Fruit fly (Drosophila melanogaster) whole organism, embryonic: ENCODE measurements around the gene alpha-Man-IIb.

Source experiments
- Antp ChIP-seq: fragments of 200-800 bp; sonication (Bioruptor generic); optimal IDR thresholded peaks from 3 replicates; lab custom pipeline; 2016; ENCODE audit warnings: missing biosample characterization, missing genetic modification characterization
- C15 ChIP-seq: fragments of 200-800 bp; sonication (Bioruptor generic); IDR thresholded peaks from 3 replicates; pipeline ENCODE4 v1.3.6; 2022; ENCODE audit warnings: missing biosample characterization, missing genetic modification characterization
- CG10147 ChIP-seq: fragments of 200-800 bp; sonication (Bioruptor generic); optimal IDR thresholded peaks from 2 replicates; lab custom pipeline; 2019; ENCODE audit warnings: missing biosample characterization, mild to moderate bottlenecking, missing genetic modification characterization, moderate library complexity
- CG10366 ChIP-seq: fragments of 200-800 bp; sonication (Bioruptor generic); IDR thresholded peaks from 2 replicates; pipeline ENCODE4 v1.3.6; 2022; ENCODE audit warnings: missing biosample characterization, missing genetic modification characterization
- CG11504 ChIP-seq: fragments of 200-800 bp; sonication (Bioruptor generic); optimal IDR thresholded peaks from 3 replicates; lab custom pipeline; 2019; ENCODE audit warnings: missing biosample characterization, mild to moderate bottlenecking, missing genetic modification characterization, moderate library complexity
- CG11696 ChIP-seq: fragments of 200-800 bp; sonication (Bioruptor generic); IDR thresholded peaks from 2 replicates; pipeline ENCODE4 v1.3.6; 2022; ENCODE audit warnings: missing biosample characterization, missing genetic modification characterization
- CG12155 ChIP-seq: fragments of 200-800 bp; sonication (Bioruptor generic); optimal IDR thresholded peaks from 3 replicates; lab custom pipeline; 2016; ENCODE audit warnings: missing biosample characterization, missing genetic modification characterization
- CG12942 ChIP-seq: fragments of 200-800 bp; sonication (Bioruptor generic); optimal IDR thresholded peaks from 3 replicates; lab custom pipeline; 2016; ENCODE audit warnings: missing biosample characterization, missing genetic modification characterization
- CG13424 ChIP-seq: fragments of 200-800 bp; sonication (Bioruptor generic); optimal IDR thresholded peaks from 2 replicates; lab custom pipeline; 2019; ENCODE audit warnings: missing biosample characterization, mild to moderate bottlenecking, missing genetic modification characterization, moderate library complexity
- CG14667 ChIP-seq: fragments of 200-800 bp; sonication (Bioruptor generic); IDR thresholded peaks from 2 replicates; pipeline ENCODE4 v1.3.6; 2022; ENCODE audit warnings: missing biosample characterization, missing genetic modification characterization
- CG14860 ChIP-seq: fragments of 200-800 bp; sonication (Bioruptor generic); IDR thresholded peaks from 3 replicates; pipeline ENCODE4 v1.3.6; 2022; ENCODE audit warnings: missing biosample characterization, missing genetic modification characterization; ENCODE audit not compliant: partially characterized antibody
- CG1529 ChIP-seq: fragments of 200-800 bp; sonication (Bioruptor generic); optimal IDR thresholded peaks from 3 replicates; lab custom pipeline; 2018; ENCODE audit warnings: missing biosample characterization, missing genetic modification characterization
- CG17359 ChIP-seq: fragments of 200-800 bp; sonication (Bioruptor generic); optimal IDR thresholded peaks from 3 replicates; lab custom pipeline; 2018; ENCODE audit warnings: missing biosample characterization, mild to moderate bottlenecking, missing genetic modification characterization, moderate library complexity
- CG1832 ChIP-seq: fragments of 200-800 bp; sonication (Bioruptor generic); optimal IDR thresholded peaks from 2 replicates; lab custom pipeline; 2017; ENCODE audit warnings: missing biosample characterization, mild to moderate bottlenecking, missing genetic modification characterization, inconsistent platforms
- CG18619 ChIP-seq: fragments of 200-800 bp; sonication (Bioruptor generic); optimal IDR thresholded peaks from 3 replicates; lab custom pipeline; 2017; ENCODE audit warnings: missing biosample characterization, mild to moderate bottlenecking, missing genetic modification characterization
- CG33213 ChIP-seq: fragments of 200-800 bp; sonication (Bioruptor generic); optimal IDR thresholded peaks from 3 replicates; lab custom pipeline; 2016; ENCODE audit warnings: missing biosample characterization, missing genetic modification characterization
- CG42726 ChIP-seq: fragments of 200-800 bp; sonication (Bioruptor generic); IDR thresholded peaks from 2 replicates; pipeline ENCODE4 v1.3.6; 2022; ENCODE audit warnings: missing biosample characterization, missing genetic modification characterization; ENCODE audit not compliant: partially characterized antibody
- CG43689 ChIP-seq: fragments of 200-800 bp; sonication (Bioruptor generic); IDR thresholded peaks from 2 replicates; pipeline ENCODE4 v1.3.6; 2022; ENCODE audit warnings: missing biosample characterization, missing genetic modification characterization
- CG5245 ChIP-seq: fragments of 200-800 bp; sonication (Bioruptor generic); optimal IDR thresholded peaks from 3 replicates; lab custom pipeline; 2016; ENCODE audit warnings: missing biosample characterization, missing genetic modification characterization
- CG6654 ChIP-seq: fragments of 200-800 bp; sonication (Bioruptor generic); optimal IDR thresholded peaks from 2 replicates; lab custom pipeline; 2017; ENCODE audit warnings: missing biosample characterization, mild to moderate bottlenecking, missing genetic modification characterization
- CG6854 ChIP-seq: fragments of 200-800 bp; sonication (Bioruptor generic); optimal IDR thresholded peaks from 3 replicates; lab custom pipeline; 2017; ENCODE audit warnings: missing biosample characterization, mild to moderate bottlenecking, missing genetic modification characterization
- CG7357 ChIP-seq: fragments of 200-800 bp; sonication (Bioruptor generic); IDR thresholded peaks from 3 replicates; pipeline ENCODE4 v1.3.6; 2022; ENCODE audit warnings: missing biosample characterization, missing genetic modification characterization
- CG7839 ChIP-seq: fragments of 200-800 bp; sonication (Bioruptor generic); optimal IDR thresholded peaks from 3 replicates; lab custom pipeline; 2018; ENCODE audit warnings: missing biosample characterization, mild to moderate bottlenecking, missing genetic modification characterization, moderate library complexity
- CG8089 ChIP-seq: fragments of 200-800 bp; sonication (Bioruptor generic); optimal IDR thresholded peaks from 3 replicates; lab custom pipeline; 2016; ENCODE audit warnings: missing biosample characterization, missing genetic modification characterization
- CG9817 ChIP-seq: fragments of 200-800 bp; sonication (Bioruptor generic); optimal IDR thresholded peaks from 2 replicates; lab custom pipeline; 2018; ENCODE audit warnings: missing biosample characterization, mild to moderate bottlenecking, missing genetic modification characterization, moderate library complexity
- CrebB ChIP-seq: fragments of 200-800 bp; sonication (Bioruptor generic); optimal IDR thresholded peaks from 3 replicates; lab custom pipeline; 2018; ENCODE audit warnings: missing biosample characterization, mild to moderate bottlenecking, missing genetic modification characterization
- E2f2 ChIP-seq: fragments of 200-800 bp; sonication (Bioruptor generic); IDR thresholded peaks from 2 replicates; pipeline ENCODE4 v1.3.6; 2022; ENCODE audit warnings: missing biosample characterization, missing genetic modification characterization
- HLH3B ChIP-seq: fragments of 200-800 bp; sonication (Bioruptor generic); IDR thresholded peaks from 2 replicates; pipeline ENCODE4 v1.3.6; 2022; ENCODE audit warnings: missing biosample characterization, missing genetic modification characterization
- Hmx ChIP-seq: fragments of 200-800 bp; sonication (Bioruptor generic); optimal IDR thresholded peaks from 2 replicates; lab custom pipeline; 2016; ENCODE audit warnings: missing biosample characterization, missing genetic modification characterization
- Hr78 ChIP-seq, 2 experiments: fragments of 200-800 bp in 1 of 2; fragments of >200 bp in 1 of 2; sonication (Bioruptor generic) in 1 of 2; optimal IDR thresholded peaks; 2 replicates each; lab custom pipeline; 2017 to 2019; ENCODE audit warnings: missing biosample characterization in 2 of 2, missing genetic modification characterization in 2 of 2, mild to moderate bottlenecking in 1 of 2, moderate library complexity in 1 of 2
- NfI ChIP-seq: fragments of 200-800 bp; sonication (Bioruptor generic); optimal IDR thresholded peaks from 3 replicates; lab custom pipeline; 2018; ENCODE audit warnings: missing biosample characterization, mild to moderate bottlenecking, missing genetic modification characterization, moderate library complexity
- Rfx ChIP-seq: fragments of 200-800 bp; sonication (Bioruptor generic); IDR thresholded peaks from 2 replicates; pipeline ENCODE4 v1.3.6; 2022; ENCODE audit warnings: missing biosample characterization, missing genetic modification characterization
- TFAM ChIP-seq: fragments of 200-800 bp; sonication (Bioruptor generic); optimal IDR thresholded peaks from 2 replicates; lab custom pipeline; 2017; ENCODE audit warnings: missing biosample characterization, missing genetic modification characterization, inconsistent platforms
- Tbp ChIP-seq: fragments of >200 bp; optimal IDR thresholded peaks from 2 replicates; lab custom pipeline; 2018; ENCODE audit warnings: missing biosample characterization, missing genetic modification characterization
- ab ChIP-seq: fragments of 200-800 bp; sonication (Bioruptor generic); optimal IDR thresholded peaks from 2 replicates; lab custom pipeline; 2016; ENCODE audit warnings: missing biosample characterization, missing genetic modification characterization
- bab2 ChIP-seq: fragments of 200-800 bp; sonication (Bioruptor generic); optimal IDR thresholded peaks from 2 replicates; lab custom pipeline; 2016; ENCODE audit warnings: missing biosample characterization, missing genetic modification characterization
- crol ChIP-seq: fragments of 200-800 bp; sonication (Bioruptor generic); IDR thresholded peaks from 2 replicates; pipeline ENCODE4 v1.3.6; 2022; ENCODE audit warnings: missing biosample characterization, missing genetic modification characterization
- dati ChIP-seq: fragments of 200-800 bp; sonication (Bioruptor generic); IDR thresholded peaks from 2 replicates; pipeline ENCODE4 v1.3.6; 2022; ENCODE audit warnings: missing biosample characterization, missing genetic modification characterization
- dmrt11E ChIP-seq: fragments of 200-800 bp; sonication (Bioruptor generic); optimal IDR thresholded peaks from 3 replicates; lab custom pipeline; 2018; ENCODE audit warnings: missing biosample characterization, mild to moderate bottlenecking, missing genetic modification characterization, moderate library complexity
- ewg ChIP-seq: fragments of 200-800 bp; sonication (Bioruptor generic); optimal IDR thresholded peaks from 3 replicates; lab custom pipeline; 2017; ENCODE audit warnings: mild to moderate bottlenecking, missing biosample characterization, missing genetic modification reagents, missing genetic modification characterization
- hbn ChIP-seq: fragments of 200-800 bp; sonication (Bioruptor generic); IDR thresholded peaks from 2 replicates; pipeline ENCODE4 v1.3.6; 2022; ENCODE audit warnings: missing biosample characterization, missing genetic modification characterization; ENCODE audit not compliant: partially characterized antibody
- lab ChIP-seq: fragments of 200-800 bp; sonication (Bioruptor generic); optimal IDR thresholded peaks from 3 replicates; lab custom pipeline; 2017; ENCODE audit warnings: missing biosample characterization, missing genetic modification characterization, mild to moderate bottlenecking, moderate library complexity, missing genetic modification reagents
- peb ChIP-seq: fragments of 200-800 bp; sonication (Bioruptor generic); IDR thresholded peaks from 2 replicates; pipeline ENCODE4 v1.3.6; 2022; ENCODE audit warnings: missing biosample characterization, missing genetic modification characterization
- sisA ChIP-seq: fragments of 200-800 bp; sonication (Bioruptor generic); IDR thresholded peaks from 2 replicates; pipeline ENCODE4 v1.3.6; 2022; ENCODE audit warnings: missing biosample characterization, missing genetic modification characterization
- sob ChIP-seq: fragments of 200-800 bp; sonication (Bioruptor generic); IDR thresholded peaks from 2 replicates; pipeline ENCODE4 v1.3.6; 2022; ENCODE audit warnings: missing biosample characterization, missing genetic modification characterization
- ssp ChIP-seq: fragments of 200-800 bp; sonication (Bioruptor generic); IDR thresholded peaks from 2 replicates; pipeline ENCODE4 v1.3.6; 2022; ENCODE audit warnings: missing biosample characterization, missing genetic modification characterization
- stwl ChIP-seq: fragments of 200-800 bp; sonication (Bioruptor generic); optimal IDR thresholded peaks from 3 replicates; lab custom pipeline; 2018; ENCODE audit warnings: missing biosample characterization, mild to moderate bottlenecking, missing genetic modification characterization, moderate library complexity
- tll ChIP-seq, 2 experiments: fragments of 200-800 bp in 1 of 2; fragments of >200 bp in 1 of 2; sonication (Bioruptor generic) in 1 of 2; optimal IDR thresholded peaks; 2 replicates each; lab custom pipeline; 2017 to 2019; ENCODE audit warnings: missing biosample characterization in 2 of 2, missing genetic modification characterization in 2 of 2, mild to moderate bottlenecking in 1 of 2, moderate library complexity in 1 of 2
- tna ChIP-seq: fragments of 200-800 bp; sonication (Bioruptor generic); IDR thresholded peaks from 2 replicates; pipeline ENCODE4 v1.3.6; 2022; ENCODE audit warnings: missing biosample characterization, missing genetic modification characterization; ENCODE audit not compliant: partially characterized antibody
- zf30C ChIP-seq: fragments of 200-800 bp; sonication (Bioruptor generic); optimal IDR thresholded peaks from 3 replicates; lab custom pipeline; 2018; ENCODE audit warnings: missing biosample characterization, mild to moderate bottlenecking, missing genetic modification characterization

alpha-Man-IIb gene

DNA sequence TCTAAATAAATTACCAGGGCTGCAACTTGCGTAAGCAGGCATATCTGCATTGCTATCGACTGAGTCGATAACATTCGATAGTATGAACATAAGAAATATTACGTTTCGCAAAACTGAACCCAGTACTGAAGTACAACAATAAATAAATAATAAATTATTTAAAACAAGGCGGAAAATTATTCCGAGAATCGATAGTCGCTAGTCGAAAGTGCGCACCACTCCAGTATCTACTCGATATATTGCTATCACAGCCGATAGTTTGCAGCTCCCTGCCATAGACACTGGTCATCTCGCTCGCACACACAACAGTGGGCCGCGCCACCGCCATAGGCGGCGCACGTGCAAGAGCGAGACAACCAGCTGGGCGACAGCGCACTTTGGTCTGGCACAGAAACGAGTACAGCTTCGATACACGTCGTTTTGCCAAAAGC lies 10.7 kb upstream of the alpha-Man-IIb start, which contains the start of gene nsl1 (continued):
- no peak for TF ChIP-seq TFAM (GFP tag; lab: Kevin White, UChicago)
- TF ChIP-seq CrebB, result no peak
- TF ChIP-seq NfI (GFP tag; lab: Kevin White, UChicago), result peak; percentile 42
- TF ChIP-seq zf30C (GFP tag; lab: Kevin White, UChicago), result no peak
- peak; percentile 87 for TF ChIP-seq stwl (tag; lab: Kevin White, UChicago)
- TF ChIP-seq CG11504 (tag; lab: Kevin White, UChicago), result no peak
- peak; percentile 2 for TF ChIP-seq CG13424
- peak; percentile 29; the same call in 1 of the 2 replicates for TF ChIP-seq CG10366 (GFP tag; lab: Robert Waterston, UW)
- TF ChIP-seq CG11696, result no peak
- TF ChIP-seq CG1832 (GFP tag; lab: Kevin White, UChicago), result peak; percentile 99
- TF ChIP-seq sisA (GFP tag; lab: Robert Waterston, UW), result peak; percentile 44; the same call in 1 of the 2 replicates
- peak; percentile 56; the same call in 1 of the 2 replicates for TF ChIP-seq Rfx (GFP tag; lab: Robert Waterston, UW)
- peak; percentile 7 for TF ChIP-seq CG1529 (GFP tag; lab: Kevin White, UChicago)
- no peak for TF ChIP-seq ssp (GFP tag; lab: Robert Waterston, UW)
- 0 out of 2 replicates have a peak, but pooled peaks have one; percentile 11 for TF ChIP-seq CG14667
- TF ChIP-seq tna (GFP tag; lab: Robert Waterston, UW), result peak; percentile 94
- no peak for TF ChIP-seq CG18619 (GFP tag; lab: Kevin White, UChicago)
- no peak for TF ChIP-seq CG6654
- peak; percentile 48 for TF ChIP-seq sob (GFP tag; lab: Robert Waterston, UW)
- peak; percentile 89 for TF ChIP-seq ewg
- TF ChIP-seq ab (GFP tag; lab: Kevin White, UChicago), result peak; percentile 6
- TF ChIP-seq CG14860, result peak; percentile 97
- TF ChIP-seq crol, result no peak
- TF ChIP-seq C15 (GFP tag; lab: Robert Waterston, UW), result 0 out of 3 replicates have a peak, but pooled peaks have one; percentile 7
- peak; percentile 64 for TF ChIP-seq lab (GFP tag; lab: Kevin White, UChicago)
- TF ChIP-seq CG9817 (tag; lab: Kevin White, UChicago), result peak; percentile 13
- TF ChIP-seq CG17359, result no peak
- TF ChIP-seq CG8089 (GFP tag; lab: Kevin White, UChicago), result no peak
- TF ChIP-seq CG7839, result peak; percentile 21
- TF ChIP-seq CG12155 (GFP tag; lab: Kevin White, UChicago), result peak; percentile 97
- TF ChIP-seq E2f2, result peak; percentile 61
- peak; percentile 48 for TF ChIP-seq bab2 (GFP tag; lab: Kevin White, UChicago)
- TF ChIP-seq hbn (GFP tag; lab: Robert Waterston, UW), result peak; percentile 93
- TF ChIP-seq peb (GFP tag; lab: Robert Waterston, UW), result no peak
- TF ChIP-seq Antp (GFP tag; lab: Kevin White, UChicago), result peak; percentile 24
- no peak for TF ChIP-seq CG6854 (GFP tag; lab: Kevin White, UChicago)
- peak in 1 of 2 experiments; percentile 53 for TF ChIP-seq tll (GFP tag; optimal IDR thresholded peaks at IDR 0.05; lab: Kevin White, UChicago)
- TF ChIP-seq HLH3B (GFP tag; lab: Robert Waterston, UW), result no peak
- TF ChIP-seq CG10147, result no peak
- no peak for TF ChIP-seq CG5245 (GFP tag; lab: Kevin White, UChicago)
- peak; percentile 39 for TF ChIP-seq CG12942 (GFP tag; lab: Kevin White, UChicago)
- TF ChIP-seq Tbp (GFP tag; lab: Kevin White, UChicago), result no peak
- TF ChIP-seq CG7357 (GFP tag; lab: Robert Waterston, UW), result no peak
- TF ChIP-seq dati, result no peak
- TF ChIP-seq Hr78 (GFP tag; optimal IDR thresholded peaks at IDR 0.05; lab: Kevin White, UChicago), result no peak
- TF ChIP-seq dmrt11E, result peak; percentile 29
- TF ChIP-seq CG33213 (GFP tag; lab: Kevin White, UChicago), result no peak
- TF ChIP-seq CG42726 (GFP tag; lab: Robert Waterston, UW), result peak; percentile 94
- TF ChIP-seq CG43689 (GFP tag; lab: Robert Waterston, UW), result no peak
- TF ChIP-seq Hmx (GFP tag; lab: Kevin White, UChicago), result no peak
